Fruit fly (Drosophila melanogaster): ENCODE data around the gene CG12084.

CG12084 gene

DNA sequence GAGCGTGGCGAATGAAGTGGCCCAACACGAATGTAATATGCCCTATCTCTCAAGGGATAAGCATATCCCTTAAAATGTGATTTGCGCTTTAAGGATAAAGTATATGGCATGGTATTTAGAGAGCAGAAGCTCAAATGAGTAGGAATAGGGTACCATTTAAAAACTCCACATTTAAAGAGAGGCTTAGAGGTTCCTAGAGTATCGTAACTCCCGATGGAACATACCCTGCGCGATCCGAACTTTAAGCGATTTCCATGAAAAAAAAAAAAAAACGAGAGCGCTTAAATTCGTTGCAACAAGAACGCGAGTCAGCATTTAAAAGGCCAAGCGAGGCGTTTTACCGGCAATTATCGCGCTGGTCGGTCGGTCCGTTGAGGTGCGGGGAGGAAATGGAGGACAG, 39.2 kb downstream of the CG12084 start (continued):
- TF ChIP-seq lz (GFP tag; optimal IDR thresholded peaks at IDR 0.05) (peak; percentile 65), topi (GFP tag; optimal IDR thresholded peaks at IDR 0.05) (peak; percentile 59), CG7368 (GFP tag; optimal IDR thresholded peaks at IDR 0.05) (no peak), Gug (GFP tag; IDR thresholded peaks at IDR 0.05) (no peak), Blimp-1 (GFP tag; optimal IDR thresholded peaks at IDR 0.05) (no peak), CG6792 (GFP tag; optimal IDR thresholded peaks at IDR 0.05) (peak; percentile 62), CG10631 (GFP tag; optimal IDR thresholded peaks at IDR 0.05) (peak; percentile 33)

DNA sequence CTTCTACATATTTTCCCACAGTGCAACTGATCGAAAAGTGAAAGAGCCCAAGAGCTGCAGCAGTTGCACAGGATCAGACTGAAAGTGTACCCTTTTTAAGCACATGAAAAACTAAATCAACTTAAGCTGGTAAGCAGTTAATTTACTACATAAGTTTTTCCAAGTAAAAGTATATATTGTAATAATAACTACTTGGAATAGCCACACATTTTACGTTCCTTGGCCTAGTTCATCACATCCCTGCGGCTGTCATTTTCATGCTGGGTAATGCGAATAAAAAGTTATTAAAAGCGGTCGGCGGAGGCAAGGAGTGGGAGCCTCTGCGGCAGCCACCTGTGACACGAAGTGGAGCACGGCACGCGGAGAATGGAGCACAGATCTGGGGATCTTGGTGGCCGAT, 45.5 kb downstream of the CG12084 start:
- TF ChIP-seq Blimp-1 (GFP tag; optimal IDR thresholded peaks at IDR 0.05) (no peak), eg (GFP tag; IDR thresholded peaks at IDR 0.05) (0 out of 3 replicates have a peak, but pooled peaks have one; percentile 24), Sox15 (GFP tag; optimal IDR thresholded peaks at IDR 0.05) (peak; percentile 9), CG1621 (tag; optimal IDR thresholded peaks at IDR 0.05) (no peak), CG15336 (GFP tag; IDR thresholded peaks at IDR 0.05) (peak; percentile 42), OdsH (GFP tag; optimal IDR thresholded peaks at IDR 0.05) (peak; percentile 32), CG7368 (GFP tag; optimal IDR thresholded peaks at IDR 0.05) (no peak), net (GFP tag; optimal IDR thresholded peaks at IDR 0.05) (no peak), CG8632 (GFP tag; optimal IDR thresholded peaks at IDR 0.05) (peak; percentile 2), spab (GFP tag; optimal IDR thresholded peaks at IDR 0.05) (no peak), Hr39 (GFP tag; optimal IDR thresholded peaks at IDR 0.05) (peak; percentile 18), salr (GFP tag; optimal IDR thresholded peaks at IDR 0.05) (no peak), vri (GFP tag; optimal IDR thresholded peaks at IDR 0.05) (peak; percentile 2), CG6163 (GFP tag; IDR thresholded peaks at IDR 0.05) (0 out of 3 replicates have a peak, but pooled peaks have one; percentile 48), pdm3 (GFP tag; optimal IDR thresholded peaks at IDR 0.05) (peak; percentile 20), Hr4 (GFP tag; optimal IDR thresholded peaks at IDR 0.05) (peak; percentile 13), lz (GFP tag; optimal IDR thresholded peaks at IDR 0.05) (no peak), fd59A (GFP tag; optimal IDR thresholded peaks at IDR 0.05) (no peak), Met (GFP tag; optimal IDR thresholded peaks at IDR 0.05) (peak; percentile 19), CG34406 (GFP tag; optimal IDR thresholded peaks at IDR 0.05) (no peak), CG16779 (tag; optimal IDR thresholded peaks at IDR 0.05) (no peak), CG4318 (GFP tag; optimal IDR thresholded peaks at IDR 0.05) (no peak), Hr38 (GFP tag; optimal IDR thresholded peaks at IDR 0.05) (no peak), CG31627 (GFP tag; optimal IDR thresholded peaks at IDR 0.05) (peak; percentile 18), Ets21C (GFP tag; optimal IDR thresholded peaks at IDR 0.05) (no peak), Sox102F (GFP tag; optimal IDR thresholded peaks at IDR 0.05) (peak; percentile 28), Smox (GFP tag; optimal IDR thresholded peaks at IDR 0.05) (peak; percentile 9), acj6 (GFP tag; optimal IDR thresholded peaks at IDR 0.05) (peak; percentile 27), CG8319 (GFP tag; optimal IDR thresholded peaks at IDR 0.05) (no peak), topi (GFP tag; optimal IDR thresholded peaks at IDR 0.05) (peak; percentile 3), CG11294 (GFP tag; IDR thresholded peaks at IDR 0.05) (no peak), ss (GFP tag; optimal IDR thresholded peaks at IDR 0.05) (no peak), CG6792 (GFP tag; optimal IDR thresholded peaks at IDR 0.05) (no peak), CG32006 (GFP tag; optimal IDR thresholded peaks at IDR 0.05) (peak; percentile 37), svp (GFP tag) (peak; percentile 44), CG3032 (tag; optimal IDR thresholded peaks at IDR 0.05) (peak; percentile 10), CG10631 (GFP tag; optimal IDR thresholded peaks at IDR 0.05) (peak; percentile 28), esn (GFP tag; optimal IDR thresholded peaks at IDR 0.05) (peak; percentile 19), Eip78C (GFP tag) (peak; percentile 62), CG11762 (GFP tag; optimal IDR thresholded peaks at IDR 0.05; ENCODE audit: insufficient read depth) (no peak), dac (GFP tag; optimal IDR thresholded peaks at IDR 0.05) (no peak), achi (GFP tag; optimal IDR thresholded peaks at IDR 0.05) (peak; percentile 17), Sox14 (GFP tag; optimal IDR thresholded peaks at IDR 0.05) (peak; percentile 20), cyc (GFP tag; optimal IDR thresholded peaks at IDR 0.05) (no peak), Lpt (GFP tag; optimal IDR thresholded peaks at IDR 0.05) (no peak), fd85E (GFP tag; optimal IDR thresholded peaks at IDR 0.05) (no peak), dsx (GFP tag; optimal IDR thresholded peaks at IDR 0.05; ENCODE audit: poor library complexity, severe bottlenecking) (no peak), Ets96B (tag; optimal IDR thresholded peaks at IDR 0.05) (peak; percentile 46), CG10669 (GFP tag; optimal IDR thresholded peaks at IDR 0.05) (peak; percentile 16)

Data from whole organism, prepupa.